Worm (Caenorhabditis elegans) whole organism, late embryonic: Measurements from ENCODE around the gene irld-66.

Source experiments
- F13H6.1 ChIP-seq: sonication (generic microtip); optimal IDR thresholded peaks from 2 replicates; lab custom pipeline; 2016; ENCODE audit warnings: missing genetic modification characterization, missing compliant biosample characterization
- K02D7.2 ChIP-seq: sonication (generic microtip); optimal IDR thresholded peaks from 2 replicates; lab custom pipeline; 2017; ENCODE audit warnings: mild to moderate bottlenecking, missing genetic modification characterization, missing compliant biosample characterization
- K09A11.1 ChIP-seq: sonication (generic microtip); optimal IDR thresholded peaks from 2 replicates; lab custom pipeline; 2017; ENCODE audit warnings: antibody characterized with exemption, mild to moderate bottlenecking, missing genetic modification characterization, missing compliant biosample characterization; ENCODE audit not compliant: insufficient read depth
- Y22D7AL.16 ChIP-seq: sonication (generic microtip); optimal IDR thresholded peaks from 2 replicates; lab custom pipeline; 2016; ENCODE audit warnings: missing genetic modification characterization, missing compliant biosample characterization
- ceh-2 ChIP-seq: sonication (generic microtip); optimal IDR thresholded peaks from 2 replicates; lab custom pipeline; 2016; ENCODE audit warnings: missing genotype, missing genetic modification characterization, missing compliant biosample characterization
- ceh-22 ChIP-seq: sonication (generic microtip); optimal IDR thresholded peaks from 2 replicates; lab custom pipeline; 2017; ENCODE audit warnings: missing biosample characterization, missing genetic modification characterization
- ceh-24 ChIP-seq: sonication (generic microtip); optimal IDR thresholded peaks from 2 replicates; lab custom pipeline; 2016; ENCODE audit warnings: mild to moderate bottlenecking, missing genetic modification characterization, missing compliant biosample characterization
- ceh-31 ChIP-seq: sonication (generic microtip); optimal IDR thresholded peaks from 2 replicates; lab custom pipeline; 2016; ENCODE audit warnings: missing genetic modification characterization, missing compliant biosample characterization
- ceh-45 ChIP-seq: fragments of 200-800 bp; sonication (Bioruptor generic); IDR thresholded peaks from 2 replicates; pipeline ENCODE4 v1.3.6; 2022; ENCODE audit warnings: missing genetic modification reagents, missing genetic modification characterization, missing compliant biosample characterization
- ceh-48 ChIP-seq: sonication (generic microtip); optimal IDR thresholded peaks from 2 replicates; lab custom pipeline; 2016; ENCODE audit warnings: missing genetic modification characterization, inconsistent platforms, missing compliant biosample characterization
- ceh-6 ChIP-seq: fragments of 200-800 bp; sonication (Bioruptor generic); optimal IDR thresholded peaks from 2 replicates; lab custom pipeline; 2018; ENCODE audit warnings: mild to moderate bottlenecking, missing genetic modification characterization, missing compliant biosample characterization
- che-1 ChIP-seq: sonication (generic microtip); optimal IDR thresholded peaks from 2 replicates; lab custom pipeline; 2016; ENCODE audit warnings: mild to moderate bottlenecking, missing genetic modification characterization, missing compliant biosample characterization
- ets-4 ChIP-seq: sonication (generic microtip); optimal IDR thresholded peaks from 2 replicates; lab custom pipeline; 2016; ENCODE audit warnings: missing genetic modification characterization, missing compliant biosample characterization
- gmeb-2 ChIP-seq: sonication (generic microtip); optimal IDR thresholded peaks from 2 replicates; lab custom pipeline; 2016; ENCODE audit warnings: missing genetic modification characterization, inconsistent platforms, missing compliant biosample characterization
- hlh-13 ChIP-seq: fragments of 200-800 bp; sonication (Bioruptor generic); optimal IDR thresholded peaks from 2 replicates; lab custom pipeline; 2018; ENCODE audit warnings: mild to moderate bottlenecking, missing genetic modification characterization, missing compliant biosample characterization
- hlh-30 ChIP-seq: sonication (generic microtip); optimal IDR thresholded peaks from 2 replicates; lab custom pipeline; 2017; ENCODE audit warnings: antibody characterized with exemption, missing genetic modification characterization, missing compliant biosample characterization; ENCODE audit not compliant: insufficient read depth
- hlh-6 ChIP-seq: sonication (generic microtip); optimal IDR thresholded peaks from 2 replicates; lab custom pipeline; 2016; ENCODE audit warnings: missing genotype, missing genetic modification characterization, missing compliant biosample characterization
- hlh-8 ChIP-seq: sonication (generic microtip); optimal IDR thresholded peaks from 2 replicates; lab custom pipeline; 2016; ENCODE audit warnings: missing genotype, missing genetic modification characterization, missing compliant biosample characterization
- madf-2 ChIP-seq: sonication (generic microtip); optimal IDR thresholded peaks from 2 replicates; lab custom pipeline; 2017; ENCODE audit warnings: missing genetic modification characterization, missing compliant biosample characterization
- nfya-1 ChIP-seq: sonication (generic microtip); optimal IDR thresholded peaks from 2 replicates; lab custom pipeline; 2017; ENCODE audit warnings: missing genetic modification characterization, mild to moderate bottlenecking, missing compliant biosample characterization, antibody characterized with exemption, moderate library complexity
- nhr-11 ChIP-seq: fragments of 150-350 bp; optimal IDR thresholded peaks from 2 replicates; lab custom pipeline; 2014; ENCODE audit warnings: missing biosample characterization, missing genetic modification characterization
- nhr-232 ChIP-seq: sonication (generic microtip); optimal IDR thresholded peaks from 2 replicates; lab custom pipeline; 2016; ENCODE audit warnings: missing genetic modification characterization, missing compliant biosample characterization
- pat-9 ChIP-seq: fragments of 200-800 bp; sonication (Bioruptor generic); optimal IDR thresholded peaks from 2 replicates; lab custom pipeline; 2018; ENCODE audit warnings: mild to moderate bottlenecking, missing genetic modification characterization, moderate library complexity, missing compliant biosample characterization
- pax-1 ChIP-seq: fragments of 150-350 bp; optimal IDR thresholded peaks from 2 replicates; lab custom pipeline; 2014; ENCODE audit warnings: missing biosample characterization, missing genetic modification characterization
- pha-4 ChIP-seq: fragments of 150-350 bp; optimal IDR thresholded peaks from 2 replicates; lab custom pipeline; 2018; ENCODE audit warnings: missing biosample characterization, missing genetic modification reagents, missing genetic modification characterization
- pros-1 ChIP-seq: fragments of 150-350 bp; optimal IDR thresholded peaks from 2 replicates; lab custom pipeline; 2014; ENCODE audit warnings: missing biosample characterization, missing genetic modification reagents, missing genetic modification characterization
- ref-2 ChIP-seq: sonication (generic microtip); optimal IDR thresholded peaks from 2 replicates; lab custom pipeline; 2016; ENCODE audit warnings: missing genetic modification characterization, missing compliant biosample characterization
- rnt-1 ChIP-seq: sonication (generic microtip); optimal IDR thresholded peaks from 2 replicates; lab custom pipeline; 2016; ENCODE audit warnings: missing genetic modification characterization, missing compliant biosample characterization
- sox-4 ChIP-seq: sonication (generic microtip); optimal IDR thresholded peaks from 2 replicates; lab custom pipeline; 2017; ENCODE audit warnings: mild to moderate bottlenecking, missing genetic modification characterization, inconsistent platforms, missing compliant biosample characterization
- syd-9 ChIP-seq: sonication (generic microtip); optimal IDR thresholded peaks from 2 replicates; lab custom pipeline; 2016; ENCODE audit warnings: mild to moderate bottlenecking, missing genetic modification characterization, moderate library complexity, missing compliant biosample characterization
- tbx-7 ChIP-seq: sonication (generic microtip); optimal IDR thresholded peaks from 2 replicates; lab custom pipeline; 2016; ENCODE audit warnings: missing genotype, missing genetic modification characterization, missing compliant biosample characterization
- ttx-3 ChIP-seq: sonication (generic microtip); optimal IDR thresholded peaks from 2 replicates; lab custom pipeline; 2016; ENCODE audit warnings: missing genetic modification reagents, missing genetic modification characterization, missing compliant biosample characterization
- unc-42 ChIP-seq: sonication (generic microtip); optimal IDR thresholded peaks from 2 replicates; lab custom pipeline; 2016; ENCODE audit warnings: missing genotype, missing genetic modification characterization, missing compliant biosample characterization

irld-66 gene

DNA sequence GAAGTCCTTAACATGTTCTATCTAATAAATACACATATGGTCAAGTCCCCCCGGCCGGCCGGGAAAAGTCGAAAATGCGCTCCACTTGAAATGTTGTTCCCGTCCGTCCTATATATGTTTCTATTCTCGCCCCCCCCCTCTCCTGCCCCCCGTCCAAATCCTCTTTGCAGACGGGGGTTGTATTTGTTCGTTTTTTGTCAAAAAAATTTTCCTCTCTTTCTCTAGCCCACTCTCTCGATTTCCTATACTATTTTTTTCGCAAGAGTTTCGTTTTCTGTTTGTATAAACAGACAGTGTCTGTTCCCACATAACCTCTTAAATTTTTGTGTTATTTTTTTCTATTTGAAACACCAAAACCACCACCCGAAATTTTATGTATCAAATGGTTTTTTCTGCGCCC lies 26.4 kb upstream of the irld-66 start:
- TF ChIP-seq tbx-7 (tag; lab: Kevin White, UChicago) (no peak), ref-2 (no peak), K02D7.2 (tag; lab: Kevin White, UChicago) (no peak), gmeb-2 (no peak), syd-9 (tag; lab: Kevin White, UChicago) (no peak), unc-42 (tag; lab: Kevin White, UChicago) (no peak), K09A11.1 (tag; lab: Kevin White, UChicago) (no peak), ceh-22 (tag; lab: Kevin White, UChicago) (no peak), nhr-232 (no peak), ceh-48 (tag; lab: Kevin White, UChicago) (no peak), ceh-45 (GFP tag; lab: Robert Waterston, UW) (no peak), sox-4 (tag; lab: Kevin White, UChicago) (no peak)

DNA sequence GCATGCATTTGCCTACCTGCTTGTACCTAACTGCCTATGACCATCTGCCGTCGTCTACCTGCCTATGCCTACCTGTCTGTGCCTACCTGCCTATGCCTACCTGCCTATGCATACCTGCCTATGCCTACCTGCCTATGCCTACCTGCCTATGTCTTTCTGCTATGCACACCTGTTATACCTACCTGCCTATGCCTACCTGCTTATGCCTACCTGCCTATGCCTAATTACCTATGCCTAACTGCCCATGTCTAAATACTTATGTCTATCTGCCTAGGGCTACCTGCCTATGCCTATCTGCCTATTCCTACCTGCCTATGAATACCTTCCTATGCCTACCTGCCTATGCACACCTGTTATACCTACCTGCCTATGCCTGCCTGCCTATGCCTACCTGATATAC lies 25.7 kb upstream of the irld-66 start:
- TF ChIP-seq unc-42 (tag; lab: Kevin White, UChicago) (peak; percentile 1), Y22D7AL.16 (tag; lab: Kevin White, UChicago) (no peak), rnt-1 (tag; lab: Kevin White, UChicago) (no peak)

DNA sequence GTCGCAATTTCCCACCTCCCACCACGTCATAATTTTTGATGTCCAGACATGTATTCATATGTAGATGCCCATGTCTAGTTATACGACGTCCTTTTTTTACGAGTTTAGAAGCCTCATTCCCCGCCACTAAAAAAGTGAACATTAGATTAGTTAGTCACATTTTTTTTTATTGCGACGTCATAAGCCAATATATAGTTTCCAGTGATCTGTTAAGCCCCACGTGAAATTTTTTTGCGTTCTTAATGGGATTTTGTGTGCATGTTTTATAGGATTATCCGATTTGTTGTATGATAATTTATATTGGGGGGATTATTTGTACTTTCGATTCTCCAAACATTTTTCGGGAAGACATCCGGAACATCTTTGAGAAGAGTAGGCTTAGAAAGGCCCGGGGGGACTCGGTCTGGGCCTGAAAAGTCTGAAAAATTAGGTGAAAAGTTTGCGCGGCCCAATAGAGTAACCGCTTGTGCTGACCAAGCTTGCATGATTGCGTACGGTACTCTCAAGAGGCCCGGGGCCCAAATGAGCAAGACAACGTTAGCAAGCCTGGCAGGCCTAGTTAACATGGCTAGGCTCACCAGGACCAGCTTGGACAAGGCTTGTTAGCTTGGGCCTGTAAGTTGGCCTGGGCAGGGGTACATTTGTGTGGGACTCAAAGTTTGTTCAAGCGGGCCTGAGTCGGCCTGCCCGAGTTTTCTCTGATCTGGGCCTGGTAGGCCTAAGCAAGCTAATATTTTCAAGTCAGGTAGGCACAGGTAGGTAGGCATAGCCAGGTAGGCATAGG lies 24.8 kb upstream of the irld-66 start:
- TF ChIP-seq ref-2: no peak
- TF ChIP-seq ceh-2: no peak
- TF ChIP-seq sox-4 (tag; lab: Kevin White, UChicago): no peak
- TF ChIP-seq nhr-11: no peak
- TF ChIP-seq ceh-6 (GFP tag; lab: Kevin White, UChicago): no peak
- TF ChIP-seq hlh-13 (GFP tag; lab: Kevin White, UChicago): no peak

DNA sequence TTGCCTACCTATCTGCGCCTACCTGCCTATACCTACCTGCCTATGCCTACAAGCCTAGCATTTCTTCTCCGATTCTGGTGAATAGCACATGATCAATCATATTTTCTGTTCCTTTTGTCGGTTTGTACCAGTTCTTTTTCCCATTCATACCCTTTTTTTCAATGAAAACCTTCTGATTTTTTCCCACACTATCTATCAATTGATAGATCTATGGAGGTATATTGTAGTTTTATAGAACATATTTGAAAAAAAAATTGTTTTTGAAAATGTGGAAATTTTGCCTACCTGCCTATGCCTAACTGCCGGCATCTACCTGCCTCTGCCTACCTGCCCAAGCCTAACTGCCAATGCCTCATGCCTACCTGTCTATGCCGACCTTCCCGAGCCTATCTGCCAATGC lies 23.0 kb upstream of the irld-66 start:
- TF ChIP-seq pros-1 (tag; lab: Kevin White, UChicago): no peak
- TF ChIP-seq hlh-30 (tag; lab: Kevin White, UChicago): no peak
- TF ChIP-seq pax-1 (tag; lab: Kevin White, UChicago): no peak
- no peak for TF ChIP-seq syd-9 (tag; lab: Kevin White, UChicago)
- TF ChIP-seq ceh-24 (tag; lab: Kevin White, UChicago): no peak
- no peak for TF ChIP-seq F13H6.1
- no peak for TF ChIP-seq ets-4 (tag; lab: Kevin White, UChicago)
- no peak for TF ChIP-seq hlh-6
- no peak for TF ChIP-seq pha-4
- no peak for TF ChIP-seq pat-9 (tag; lab: Kevin White, UChicago)
- TF ChIP-seq che-1 (tag; lab: Kevin White, UChicago): no peak
- no peak for TF ChIP-seq ceh-45 (GFP tag; lab: Robert Waterston, UW)
- no peak for TF ChIP-seq nfya-1 (tag; lab: Kevin White, UChicago)
- TF ChIP-seq unc-42 (tag; lab: Kevin White, UChicago): no peak
- no peak for TF ChIP-seq hlh-8 (tag; lab: Kevin White, UChicago)
- no peak for TF ChIP-seq ceh-31 (tag; lab: Kevin White, UChicago)
- TF ChIP-seq ceh-6 (GFP tag; lab: Kevin White, UChicago): no peak
- TF ChIP-seq hlh-13 (GFP tag; lab: Kevin White, UChicago): no peak
- no peak for TF ChIP-seq ttx-3
- TF ChIP-seq madf-2 (tag; lab: Kevin White, UChicago): no peak
